Worm (Caenorhabditis elegans): ENCODE data around the gene C28D4.8.

The C28D4.8 gene

ce11 chrIV:9706704-9707197 lies 41.5 kb downstream of the C28D4.8 start, which contains the start of the genes dcaf-1 and dph-3:
Gene dcaf-1 (minus strand): TSS chrIV:9706723.
Gene dph-3 (plus strand): TSS chrIV:9707147.
- TF ChIP-seq W03F9.2 (tag; optimal IDR thresholded peaks at IDR 0.05) = peak; percentile 60
- TF ChIP-seq him-1 (tag; optimal IDR thresholded peaks at IDR 0.05) = no peak

ce11 chrIV:9699062-9699461 lies 49.2 kb downstream of the C28D4.8 start:
- TF ChIP-seq him-1 (tag; optimal IDR thresholded peaks at IDR 0.05) (no peak), W03F9.2 (tag; optimal IDR thresholded peaks at IDR 0.05) (no peak), dao-5 (tag; optimal IDR thresholded peaks at IDR 0.05) (no peak)

ce11 chrIV:9697869-9698268 lies 50.4 kb downstream of the C28D4.8 start:
- no peak for TF ChIP-seq W03F9.2 (tag; optimal IDR thresholded peaks at IDR 0.05)
- no peak for TF ChIP-seq dao-5 (tag; optimal IDR thresholded peaks at IDR 0.05)
- TF ChIP-seq him-1 (tag; optimal IDR thresholded peaks at IDR 0.05) = no peak
